Worm (Caenorhabditis elegans): ENCODE data around the gene EGAP2.1.

Gene EGAP2.1

DNA sequence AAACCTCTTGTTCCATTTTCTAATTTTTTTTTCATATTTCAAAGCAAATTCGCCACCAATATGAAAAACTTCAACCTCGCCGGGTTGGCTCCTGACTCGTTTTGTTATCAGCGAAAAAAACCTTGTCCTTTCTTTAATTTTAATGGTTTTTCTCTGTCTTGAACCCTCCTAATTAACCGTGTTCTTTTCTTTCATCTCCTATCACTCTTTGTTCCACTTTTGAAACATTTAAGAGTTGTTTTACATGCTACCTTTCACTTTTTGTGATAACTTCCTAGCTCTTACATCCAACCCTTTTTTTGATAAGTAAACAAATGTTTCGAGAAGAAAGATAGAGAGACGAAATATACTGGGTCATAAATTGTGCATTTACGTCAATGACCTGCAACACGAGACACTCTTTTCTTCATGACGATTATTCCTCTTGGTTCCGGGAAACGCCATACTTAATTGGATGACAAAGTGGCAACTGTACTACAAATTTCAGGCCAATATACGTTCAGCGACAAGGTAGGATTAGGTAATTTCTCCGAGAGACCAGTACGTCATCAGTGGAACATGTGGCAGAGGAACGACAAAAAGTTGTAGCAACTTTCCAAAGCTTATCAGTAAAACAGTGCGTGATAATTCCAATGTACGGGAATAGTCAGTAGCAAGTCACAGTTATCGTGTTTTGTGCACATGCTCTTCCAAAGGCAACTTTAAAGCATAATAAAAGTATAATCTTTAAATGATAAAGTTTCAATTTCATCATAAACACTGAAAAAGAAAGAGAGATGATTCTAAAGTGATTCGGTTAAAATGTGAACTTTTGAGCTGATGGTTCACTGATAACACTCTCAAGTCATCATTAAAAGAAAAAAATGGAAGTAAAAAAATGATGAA is 46.3 kb upstream of the EGAP2.1 start (continued):
- TF ChIP-seq ceh-91 (GFP tag; IDR thresholded peaks at IDR 0.05) (no peak), hlh-26 (GFP tag; conservative IDR thresholded peaks at IDR 0.05) (no peak), F33H1.4 (GFP tag; IDR thresholded peaks at IDR 0.05) (no peak), hrde-1 (tag; optimal IDR thresholded peaks at IDR 0.05; ENCODE audit: borderline replicate concordance) (no peak), chd-7 (tag; optimal IDR thresholded peaks at IDR 0.05) (no peak), unc-130 (GFP tag; optimal IDR thresholded peaks at IDR 0.05) (no peak), madf-8 (GFP tag; conservative IDR thresholded peaks at IDR 0.05) (no peak), atf-7 (tag; optimal IDR thresholded peaks at IDR 0.05) (peak; percentile 77), rcor-1 (GFP tag; IDR thresholded peaks at IDR 0.05) (no peak), Y53G8AR.9 (GFP tag; conservative IDR thresholded peaks at IDR 0.05) (no peak), efl-1 (GFP tag; optimal IDR thresholded peaks at IDR 0.05) (no peak), hmg-1.2 (GFP tag; IDR thresholded peaks at IDR 0.05) (0 out of 2 replicates have a peak, but pooled peaks have one; percentile 9), nfya-2 (GFP tag; IDR thresholded peaks at IDR 0.05) (no peak), cebp-1 (GFP tag; IDR thresholded peaks at IDR 0.05) (0 out of 2 replicates have a peak, but pooled peaks have one; percentile 51), cebp-1 (tag; optimal IDR thresholded peaks at IDR 0.05) (peak; percentile 30), snpc-1.3 (tag; optimal IDR thresholded peaks at IDR 0.05; ENCODE audit: insufficient read depth) (no peak), tbp1 (GFP tag; optimal IDR thresholded peaks at IDR 0.05) (peak; percentile 8), nhr-80 (tag; optimal IDR thresholded peaks at IDR 0.05) (peak; percentile 71), F37B4.10 (GFP tag; IDR thresholded peaks at IDR 0.05) (no peak), snpc-4 (GFP tag; optimal IDR thresholded peaks at IDR 0.05) (no peak), snpc-4 (tag; optimal IDR thresholded peaks at IDR 0.05) (no peak), ceh-100 (GFP tag; IDR thresholded peaks at IDR 0.05) (no peak)

DNA sequence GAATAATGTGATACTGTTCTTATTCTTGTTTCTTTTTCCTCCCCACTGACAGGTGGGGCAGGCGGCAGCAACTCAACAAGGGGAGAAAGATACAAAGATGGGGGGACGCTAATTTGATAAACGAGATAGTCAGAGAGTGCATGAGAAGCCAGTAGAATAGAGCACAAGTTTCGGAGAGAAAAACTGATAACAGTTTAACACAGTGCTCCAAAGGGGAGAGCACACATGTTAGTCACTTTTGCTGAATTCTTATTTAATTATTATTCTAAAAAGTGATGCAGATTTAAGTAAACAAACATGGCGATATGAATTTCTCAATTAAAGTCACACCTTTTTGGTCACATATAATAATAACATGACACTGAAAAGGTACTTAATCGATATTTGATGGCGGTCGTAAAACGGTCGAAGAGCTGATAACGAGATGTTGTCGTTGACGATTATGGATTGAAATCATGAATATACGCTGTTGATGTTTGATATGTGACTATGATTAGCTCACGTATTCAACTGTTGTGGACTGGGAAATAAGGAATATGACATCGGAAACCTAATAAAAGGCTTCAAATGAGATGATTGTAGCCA is 45.2 kb upstream of the EGAP2.1 start:
- TF ChIP-seq tbp1 (GFP tag; optimal IDR thresholded peaks at IDR 0.05) (no peak), ztf-22 (GFP tag; optimal IDR thresholded peaks at IDR 0.05) (peak; percentile 44), madf-6 (GFP tag; IDR thresholded peaks at IDR 0.05) (no peak), F57C9.4 (tag; optimal IDR thresholded peaks at IDR 0.05) (no peak), lsl-1 (GFP tag; optimal IDR thresholded peaks at IDR 0.05) (no peak), sdz-38 (tag; optimal IDR thresholded peaks at IDR 0.05) (no peak), nhr-120 (GFP tag; IDR thresholded peaks at IDR 0.05) (no peak), zfh-2 (GFP tag; conservative IDR thresholded peaks at IDR 0.05) (no peak), B0336.3 (GFP tag; IDR thresholded peaks at IDR 0.05) (peak; percentile 30; the same call in 1 of the 2 replicates), mcd-1 (GFP tag; IDR thresholded peaks at IDR 0.05) (0 out of 2 replicates have a peak, but pooled peaks have one; percentile 5), K12H6.12 (tag; optimal IDR thresholded peaks at IDR 0.05) (no peak), him-1 (tag; optimal IDR thresholded peaks at IDR 0.05) (no peak), unc-62 (GFP tag; optimal IDR thresholded peaks at IDR 0.05) (peak; percentile 30), nhr-80 (tag; optimal IDR thresholded peaks at IDR 0.05) (peak; percentile 90), rec-8 (tag; optimal IDR thresholded peaks at IDR 0.05) (no peak), xnd-1 (tag; optimal IDR thresholded peaks at IDR 0.05) (no peak), Y79H2A.3 (GFP tag; conservative IDR thresholded peaks at IDR 0.05) (no peak)
